Fruit fly (Drosophila melanogaster) whole organism, embryonic: Measurements from ENCODE around the gene pck.

Source experiments
- Atf6 ChIP-seq: fragments of 200-800 bp; sonication (Bioruptor generic); IDR thresholded peaks from 2 replicates; pipeline ENCODE4 v1.3.6; 2022; ENCODE audit warnings: missing biosample characterization, missing genetic modification characterization
- B-H2 ChIP-seq: fragments of 200-800 bp; sonication (Bioruptor generic); optimal IDR thresholded peaks from 2 replicates; lab custom pipeline; 2018; ENCODE audit warnings: missing biosample characterization, mild to moderate bottlenecking, missing genetic modification characterization
- Blimp-1 ChIP-seq: fragments of 200-800 bp; sonication (Bioruptor generic); optimal IDR thresholded peaks from 3 replicates; lab custom pipeline; 2018; ENCODE audit warnings: missing biosample characterization, missing genetic modification characterization, mild to moderate bottlenecking, moderate library complexity, missing genetic modification reagents
- CG10366 ChIP-seq: fragments of 200-800 bp; sonication (Bioruptor generic); IDR thresholded peaks from 2 replicates; pipeline ENCODE4 v1.3.6; 2022; ENCODE audit warnings: missing biosample characterization, missing genetic modification characterization
- CG10959 ChIP-seq: fragments of 200-800 bp; sonication (Bioruptor generic); IDR thresholded peaks from 2 replicates; pipeline ENCODE4 v1.3.6; 2022; ENCODE audit warnings: missing biosample characterization, missing genetic modification characterization
- CG11085 ChIP-seq: fragments of 200-800 bp; sonication (Bioruptor generic); IDR thresholded peaks from 2 replicates; pipeline ENCODE4 v1.3.6; 2022; ENCODE audit warnings: missing biosample characterization, missing genetic modification characterization
- CG12299 ChIP-seq: fragments of 200-800 bp; sonication (Bioruptor generic); optimal IDR thresholded peaks from 2 replicates; lab custom pipeline; 2018; ENCODE audit warnings: missing biosample characterization, mild to moderate bottlenecking, missing genetic modification characterization
- CG13287 ChIP-seq: fragments of 200-800 bp; sonication (Bioruptor generic); IDR thresholded peaks from 2 replicates; pipeline ENCODE4 v1.3.6; 2022; ENCODE audit warnings: missing biosample characterization, missing genetic modification characterization; ENCODE audit not compliant: partially characterized antibody
- CG14860 ChIP-seq: fragments of 200-800 bp; sonication (Bioruptor generic); IDR thresholded peaks from 3 replicates; pipeline ENCODE4 v1.3.6; 2022; ENCODE audit warnings: missing biosample characterization, missing genetic modification characterization; ENCODE audit not compliant: partially characterized antibody
- CG1602 ChIP-seq: fragments of 200-800 bp; sonication (Bioruptor generic); optimal IDR thresholded peaks from 3 replicates; lab custom pipeline; 2016; ENCODE audit warnings: missing biosample characterization, missing genetic modification characterization
- CG17612 ChIP-seq: fragments of 200-800 bp; sonication (Bioruptor generic); IDR thresholded peaks from 2 replicates; pipeline ENCODE4 v1.3.6; 2022; ENCODE audit warnings: missing biosample characterization, missing genetic modification characterization
- CG4360 ChIP-seq: fragments of 200-800 bp; sonication (Bioruptor generic); IDR thresholded peaks from 2 replicates; pipeline ENCODE4 v1.3.6; 2022; ENCODE audit warnings: missing biosample characterization, missing genetic modification characterization
- CG4707 ChIP-seq: fragments of 200-800 bp; sonication (Bioruptor generic); optimal IDR thresholded peaks from 2 replicates; lab custom pipeline; 2018; ENCODE audit warnings: missing biosample characterization, mild to moderate bottlenecking, missing genetic modification characterization, moderate library complexity
- CG6254 ChIP-seq: fragments of 200-800 bp; sonication (Bioruptor generic); optimal IDR thresholded peaks from 3 replicates; lab custom pipeline; 2017; ENCODE audit warnings: mild to moderate bottlenecking, missing biosample characterization, missing genetic modification reagents, missing genetic modification characterization
- CG6791 ChIP-seq: fragments of 200-800 bp; sonication (Bioruptor generic); IDR thresholded peaks from 3 replicates; pipeline ENCODE4 v1.3.6; 2022; ENCODE audit warnings: missing biosample characterization, missing genetic modification characterization; ENCODE audit not compliant: partially characterized antibody
- CG6813 ChIP-seq: fragments of 200-800 bp; sonication (Bioruptor generic); optimal IDR thresholded peaks from 2 replicates; lab custom pipeline; 2017; ENCODE audit warnings: missing biosample characterization, missing genetic modification characterization, mild to moderate bottlenecking, moderate library complexity, missing genetic modification reagents
- CG9609 ChIP-seq: fragments of 200-800 bp; sonication (Bioruptor generic); optimal IDR thresholded peaks from 3 replicates; lab custom pipeline; 2016; ENCODE audit warnings: missing biosample characterization, missing genetic modification characterization
- CG9727 ChIP-seq: fragments of 200-800 bp; sonication (Bioruptor generic); optimal IDR thresholded peaks from 3 replicates; lab custom pipeline; 2017; ENCODE audit warnings: missing biosample characterization, mild to moderate bottlenecking, missing genetic modification characterization
- CG9797 ChIP-seq: fragments of 200-800 bp; sonication (Bioruptor generic); optimal IDR thresholded peaks from 3 replicates; lab custom pipeline; 2018; ENCODE audit warnings: missing biosample characterization, mild to moderate bottlenecking, missing genetic modification characterization
- CG9817 ChIP-seq: fragments of 200-800 bp; sonication (Bioruptor generic); optimal IDR thresholded peaks from 2 replicates; lab custom pipeline; 2018; ENCODE audit warnings: missing biosample characterization, mild to moderate bottlenecking, missing genetic modification characterization, moderate library complexity
- Deaf1 ChIP-seq: fragments of 200-800 bp; optimal IDR thresholded peaks from 3 replicates; lab custom pipeline; 2019; ENCODE audit warnings: missing biosample characterization, mild to moderate bottlenecking, missing genetic modification characterization, moderate library complexity
- Dll ChIP-seq: fragments of 200-800 bp; sonication (Bioruptor generic); IDR thresholded peaks from 4 replicates; pipeline ENCODE4 v1.3.6; 2022; ENCODE audit warnings: missing biosample characterization, missing genetic modification characterization; ENCODE audit not compliant: partially characterized antibody
- Doc2 ChIP-seq: fragments of 200-800 bp; sonication (Bioruptor generic); IDR thresholded peaks from 2 replicates; pipeline ENCODE4 v1.3.6; 2022; ENCODE audit warnings: missing biosample characterization, missing genetic modification characterization
- Doc3 ChIP-seq: fragments of 200-800 bp; sonication (Bioruptor generic); IDR thresholded peaks from 3 replicates; pipeline ENCODE4 v1.3.6; 2022; ENCODE audit warnings: missing biosample characterization, missing genetic modification characterization; ENCODE audit not compliant: partially characterized antibody
- Gug ChIP-seq: fragments of 200-800 bp; sonication (Bioruptor generic); IDR thresholded peaks from 4 replicates; pipeline ENCODE4 v1.3.6; 2022; ENCODE audit warnings: missing biosample characterization, missing genetic modification characterization
- Lhr ChIP-seq: fragments of 200-800 bp; sonication (Bioruptor generic); optimal IDR thresholded peaks from 3 replicates; lab custom pipeline; 2017; ENCODE audit warnings: mild to moderate bottlenecking, missing biosample characterization, missing genetic modification reagents, missing genetic modification characterization
- NfI ChIP-seq: fragments of 200-800 bp; sonication (Bioruptor generic); optimal IDR thresholded peaks from 3 replicates; lab custom pipeline; 2018; ENCODE audit warnings: missing biosample characterization, mild to moderate bottlenecking, missing genetic modification characterization, moderate library complexity
- Oli ChIP-seq: fragments of 200-800 bp; sonication (Bioruptor generic); optimal IDR thresholded peaks from 2 replicates; lab custom pipeline; 2018; ENCODE audit warnings: missing biosample characterization, mild to moderate bottlenecking, missing genetic modification characterization, moderate library complexity
- Opbp ChIP-seq: fragments of 200-800 bp; sonication (Bioruptor generic); IDR thresholded peaks from 3 replicates; pipeline ENCODE4 v1.3.6; 2022; ENCODE audit warnings: missing biosample characterization, missing genetic modification characterization; ENCODE audit not compliant: partially characterized antibody
- Rfx ChIP-seq: fragments of 200-800 bp; sonication (Bioruptor generic); IDR thresholded peaks from 2 replicates; pipeline ENCODE4 v1.3.6; 2022; ENCODE audit warnings: missing biosample characterization, missing genetic modification characterization
- Side ChIP-seq: fragments of 200-800 bp; sonication (Bioruptor generic); optimal IDR thresholded peaks from 2 replicates; lab custom pipeline; 2016; ENCODE audit warnings: missing biosample characterization, missing genetic modification characterization
- Spps ChIP-seq: fragments of 200-800 bp; sonication (Bioruptor generic); optimal IDR thresholded peaks from 2 replicates; lab custom pipeline; 2018; ENCODE audit warnings: missing biosample characterization, mild to moderate bottlenecking, missing genetic modification characterization
- Sry-β ChIP-seq: fragments of 200-800 bp; sonication (Bioruptor generic); optimal IDR thresholded peaks from 2 replicates; lab custom pipeline; 2018; ENCODE audit warnings: missing biosample characterization, mild to moderate bottlenecking, missing genetic modification characterization, moderate library complexity
- Stat92E ChIP-seq, 3 experiments: fragments of >200 bp in 2 of 3; fragments of 200-800 bp in 1 of 3; sonication (Bioruptor generic) in 1 of 3; optimal IDR thresholded peaks; 2 replicates each; lab custom pipeline; 2017 to 2019; ENCODE audit warnings: missing biosample characterization in 3 of 3, missing genetic modification characterization in 3 of 3, mild to moderate bottlenecking in 1 of 3, moderate library complexity in 1 of 3
- aop ChIP-seq: fragments of 200-800 bp; sonication (Bioruptor generic); IDR thresholded peaks from 2 replicates; pipeline ENCODE4 v1.3.6; 2022; ENCODE audit warnings: missing biosample characterization, missing genetic modification characterization
- br ChIP-seq: fragments of >200 bp; optimal IDR thresholded peaks from 2 replicates; lab custom pipeline; 2017
- dmrt11E ChIP-seq: fragments of 200-800 bp; sonication (Bioruptor generic); optimal IDR thresholded peaks from 3 replicates; lab custom pipeline; 2018; ENCODE audit warnings: missing biosample characterization, mild to moderate bottlenecking, missing genetic modification characterization, moderate library complexity
- dysf ChIP-seq: fragments of 200-800 bp; sonication (Bioruptor generic); IDR thresholded peaks from 3 replicates; pipeline ENCODE4 v1.3.6; 2022; ENCODE audit warnings: missing biosample characterization, missing genetic modification characterization
- esg ChIP-seq: fragments of 200-800 bp; sonication (Bioruptor generic); conservative IDR thresholded peaks from 2 replicates; pipeline ENCODE4 v1.3.6; 2022; ENCODE audit warnings: missing biosample characterization, missing genetic modification characterization
- hb ChIP-seq: fragments of 200-800 bp; sonication (Bioruptor generic); IDR thresholded peaks from 3 replicates; pipeline ENCODE4 v1.3.6; 2022; ENCODE audit warnings: missing biosample characterization, missing genetic modification characterization; ENCODE audit not compliant: partially characterized antibody
- maf-S ChIP-seq: fragments of 200-800 bp; sonication (Bioruptor generic); optimal IDR thresholded peaks from 2 replicates; lab custom pipeline; 2016; ENCODE audit warnings: missing biosample characterization, missing genetic modification characterization
- nau ChIP-seq: fragments of 200-800 bp; sonication (Bioruptor generic); optimal IDR thresholded peaks from 3 replicates; lab custom pipeline; 2017; ENCODE audit warnings: missing biosample characterization, mild to moderate bottlenecking, missing genetic modification characterization, missing genetic modification reagents
- run ChIP-seq: fragments of 200-800 bp; sonication (Bioruptor generic); optimal IDR thresholded peaks from 3 replicates; lab custom pipeline; 2018; ENCODE audit warnings: missing biosample characterization, mild to moderate bottlenecking, missing genetic modification characterization
- seq ChIP-seq: fragments of 200-800 bp; sonication (Bioruptor generic); IDR thresholded peaks from 2 replicates; pipeline ENCODE4 v1.3.6; 2022; ENCODE audit warnings: missing biosample characterization, missing genetic modification characterization
- shn ChIP-seq: fragments of 200-800 bp; sonication (Bioruptor generic); optimal IDR thresholded peaks from 3 replicates; lab custom pipeline; 2016; ENCODE audit warnings: missing biosample characterization, missing genetic modification characterization
- tio ChIP-seq: fragments of 200-800 bp; sonication (Bioruptor generic); optimal IDR thresholded peaks from 2 replicates; lab custom pipeline; 2017; ENCODE audit warnings: missing biosample characterization, missing genetic modification characterization, inconsistent platforms
- trem ChIP-seq: fragments of 200-800 bp; optimal IDR thresholded peaks from 3 replicates; lab custom pipeline; 2019; ENCODE audit warnings: missing biosample characterization, mild to moderate bottlenecking, missing genetic modification characterization, moderate library complexity
- wek ChIP-seq: fragments of 200-800 bp; sonication (Bioruptor generic); optimal IDR thresholded peaks from 3 replicates; lab custom pipeline; 2018; ENCODE audit warnings: missing biosample characterization, mild to moderate bottlenecking, missing genetic modification characterization, moderate library complexity

pck gene

dm6 chrX:1478276-1479122 lies 8.0 kb downstream of the pck start, which contains the start of gene rush (continued):
- peak; percentile 26; the same call in 1 of the 2 replicates for TF ChIP-seq CG4360 (GFP tag; lab: Robert Waterston, UW)
- TF ChIP-seq br (lab: Kevin White, UChicago): no peak
- TF ChIP-seq CG6813: no peak
- no peak for TF ChIP-seq maf-S (GFP tag; lab: Kevin White, UChicago)
- no peak for TF ChIP-seq Opbp (GFP tag; lab: Robert Waterston, UW)
- no peak for TF ChIP-seq Stat92E (GFP tag; optimal IDR thresholded peaks at IDR 0.05; lab: Kevin White, UChicago)
- TF ChIP-seq CG1602 (GFP tag; lab: Kevin White, UChicago): peak; percentile 18
- TF ChIP-seq CG14860: 0 out of 3 replicates have a peak, but pooled peaks have one; percentile 38
- peak; percentile 42 for TF ChIP-seq NfI (GFP tag; lab: Kevin White, UChicago)
- TF ChIP-seq aop (GFP tag; lab: Robert Waterston, UW): no peak
- no peak for TF ChIP-seq CG12299 (tag; lab: Kevin White, UChicago)
- TF ChIP-seq Side: no peak
- no peak for TF ChIP-seq CG11085 (GFP tag; lab: Robert Waterston, UW)
- no peak for TF ChIP-seq run (tag; lab: Kevin White, UChicago)
- TF ChIP-seq dmrt11E (tag; lab: Kevin White, UChicago): no peak
- no peak for TF ChIP-seq CG6791 (GFP tag; lab: Robert Waterston, UW)
- no peak for TF ChIP-seq Doc2 (GFP tag; lab: Robert Waterston, UW)
- no peak for TF ChIP-seq Doc3 (GFP tag; lab: Robert Waterston, UW)
- TF ChIP-seq CG17612: no peak
- no peak for TF ChIP-seq esg
- TF ChIP-seq Lhr (GFP tag; lab: Kevin White, UChicago): peak; percentile 10
- no peak for TF ChIP-seq CG4707
- no peak for TF ChIP-seq tio (GFP tag; lab: Kevin White, UChicago)
- TF ChIP-seq nau (GFP tag; lab: Kevin White, UChicago): no peak
- 0 out of 3 replicates have a peak, but pooled peaks have one; percentile 18 for TF ChIP-seq dysf
- TF ChIP-seq CG10366: peak; percentile 48
- peak; percentile 35 for TF ChIP-seq CG9817 (tag; lab: Kevin White, UChicago)
- peak; percentile 80 for TF ChIP-seq CG9797 (GFP tag; lab: Kevin White, UChicago)
- TF ChIP-seq trem (tag; lab: Kevin White, UChicago): peak; percentile 5
- no peak for TF ChIP-seq CG10959 (GFP tag; lab: Robert Waterston, UW)
- TF ChIP-seq Deaf1 (tag; lab: Kevin White, UChicago): peak; percentile 0
- no peak for TF ChIP-seq wek (GFP tag; lab: Kevin White, UChicago)
- TF ChIP-seq CG6254 (GFP tag; lab: Kevin White, UChicago): no peak
- peak; percentile 38; the same call in 1 of the 2 replicates for TF ChIP-seq CG13287 (GFP tag; lab: Robert Waterston, UW)
- TF ChIP-seq shn (GFP tag; lab: Kevin White, UChicago): no peak
- TF ChIP-seq CG9727 (GFP tag; lab: Kevin White, UChicago): peak; percentile 8
- no peak for TF ChIP-seq seq (GFP tag; lab: Robert Waterston, UW)
- TF ChIP-seq B-H2: peak; percentile 2
- TF ChIP-seq hb (GFP tag; lab: Robert Waterston, UW): no peak
- 0 out of 4 replicates have a peak, but pooled peaks have one; percentile 35 for TF ChIP-seq Dll
- TF ChIP-seq Gug (GFP tag; lab: Robert Waterston, UW): peak; percentile 55; the same call in 3 of the 4 replicates
- TF ChIP-seq Sry-β (GFP tag; lab: Kevin White, UChicago): no peak
- TF ChIP-seq Oli (tag; lab: Kevin White, UChicago): no peak
- no peak for TF ChIP-seq Spps (tag; lab: Kevin White, UChicago)
- peak; percentile 70 for TF ChIP-seq Rfx
- no peak for TF ChIP-seq Atf6 (GFP tag; lab: Robert Waterston, UW)
- TF ChIP-seq Blimp-1 (GFP tag; lab: Kevin White, UChicago): no peak
- TF ChIP-seq CG9609 (GFP tag; lab: Kevin White, UChicago): no peak
